Fruit fly (Drosophila melanogaster) whole organism, pupa: Measurements from ENCODE around the gene CapaR.

Experiments used
- CG10348 ChIP-seq: fragments of 200-800 bp; sonication (Bioruptor generic); IDR thresholded peaks from 2 replicates; pipeline ENCODE4 v1.3.6; 2022; ENCODE audit warnings: missing biosample characterization, missing genetic modification characterization
- CG12605 ChIP-seq: fragments of 200-800 bp; sonication (Bioruptor generic); IDR thresholded peaks from 2 replicates; pipeline ENCODE4 v1.3.6; 2022; ENCODE audit warnings: missing biosample characterization, missing genetic modification characterization
- CG13204 ChIP-seq: fragments of 200-800 bp; sonication (Bioruptor generic); optimal IDR thresholded peaks from 2 replicates; lab custom pipeline; 2018; ENCODE audit warnings: missing biosample characterization, mild to moderate bottlenecking, missing genetic modification characterization, moderate library complexity
- CG14655 ChIP-seq: fragments of 200-800 bp; sonication (Bioruptor generic); optimal IDR thresholded peaks from 3 replicates; lab custom pipeline; 2017; ENCODE audit warnings: mild to moderate bottlenecking, missing biosample characterization, missing genetic modification reagents, missing genetic modification characterization
- CG15710 ChIP-seq: fragments of 200-800 bp; sonication (Bioruptor generic); optimal IDR thresholded peaks from 2 replicates; lab custom pipeline; 2018; ENCODE audit warnings: missing biosample characterization, mild to moderate bottlenecking, missing genetic modification characterization, moderate library complexity
- CG17806 ChIP-seq: fragments of 200-800 bp; sonication (Bioruptor generic); optimal IDR thresholded peaks from 2 replicates; lab custom pipeline; 2018; ENCODE audit warnings: missing biosample characterization, mild to moderate bottlenecking, missing genetic modification characterization, moderate library complexity
- CG32121 ChIP-seq: fragments of 200-800 bp; sonication (Bioruptor generic); IDR thresholded peaks from 2 replicates; pipeline ENCODE4 v1.3.6; 2022; ENCODE audit warnings: missing biosample characterization, missing genetic modification characterization
- CG34367 ChIP-seq: fragments of 200-800 bp; sonication (Bioruptor generic); optimal IDR thresholded peaks from 2 replicates; lab custom pipeline; 2018; ENCODE audit warnings: missing biosample characterization, mild to moderate bottlenecking, missing genetic modification characterization
- CG4496 ChIP-seq: fragments of 200-800 bp; sonication (Bioruptor generic); IDR thresholded peaks from 3 replicates; pipeline ENCODE4 v1.3.6; 2022; ENCODE audit warnings: missing biosample characterization, missing genetic modification characterization
- CG8159 ChIP-seq: fragments of 200-800 bp; sonication (Bioruptor generic); optimal IDR thresholded peaks from 3 replicates; lab custom pipeline; 2018; ENCODE audit warnings: missing biosample characterization, mild to moderate bottlenecking, missing genetic modification characterization, moderate library complexity
- CG8301 ChIP-seq: fragments of 200-800 bp; sonication (Bioruptor generic); optimal IDR thresholded peaks from 2 replicates; lab custom pipeline; 2018; ENCODE audit warnings: missing biosample characterization, mild to moderate bottlenecking, missing genetic modification characterization
- CG9948 ChIP-seq: fragments of 200-800 bp; sonication (Bioruptor generic); optimal IDR thresholded peaks from 2 replicates; lab custom pipeline; 2018; ENCODE audit warnings: missing biosample characterization, mild to moderate bottlenecking, missing genetic modification characterization, moderate library complexity
- D1 ChIP-seq: fragments of 200-800 bp; sonication (Bioruptor generic); optimal IDR thresholded peaks from 2 replicates; lab custom pipeline; 2018; ENCODE audit warnings: missing biosample characterization, mild to moderate bottlenecking, missing genetic modification characterization, moderate library complexity
- EcR ChIP-seq: fragments of 200-800 bp; sonication (Bioruptor generic); optimal IDR thresholded peaks from 3 replicates; lab custom pipeline; 2019; ENCODE audit warnings: missing biosample characterization, missing genetic modification characterization, mild to moderate bottlenecking, moderate library complexity, missing genetic modification reagents
- Ets98B ChIP-seq: fragments of 200-800 bp; sonication (Bioruptor generic); IDR thresholded peaks from 2 replicates; pipeline ENCODE4 v1.3.6; 2022; ENCODE audit warnings: missing biosample characterization, missing genetic modification characterization
- Pif1A ChIP-seq: fragments of 200-800 bp; sonication (Bioruptor generic); optimal IDR thresholded peaks from 3 replicates; lab custom pipeline; 2016; ENCODE audit warnings: missing biosample characterization, missing genetic modification characterization
- Pif1B ChIP-seq: fragments of 200-800 bp; sonication (Bioruptor generic); optimal IDR thresholded peaks from 3 replicates; lab custom pipeline; 2016; ENCODE audit warnings: missing biosample characterization, missing genetic modification characterization
- Snoo ChIP-seq: fragments of 200-800 bp; sonication (Bioruptor generic); optimal IDR thresholded peaks from 3 replicates; lab custom pipeline; 2017; ENCODE audit warnings: missing biosample characterization, mild to moderate bottlenecking, missing genetic modification characterization, inconsistent platforms
- fd96Ca ChIP-seq: fragments of 200-800 bp; sonication (Bioruptor generic); IDR thresholded peaks from 3 replicates; pipeline ENCODE4 v1.3.6; 2022; ENCODE audit warnings: missing biosample characterization, missing genetic modification characterization
- gl ChIP-seq: fragments of 200-800 bp; sonication (Bioruptor generic); optimal IDR thresholded peaks from 2 replicates; lab custom pipeline; 2018; ENCODE audit warnings: missing biosample characterization, mild to moderate bottlenecking, missing genetic modification characterization
- rn ChIP-seq: fragments of 200-800 bp; sonication (Bioruptor generic); IDR thresholded peaks from 2 replicates; pipeline ENCODE4 v1.3.6; 2022; ENCODE audit warnings: missing biosample characterization, missing genetic modification characterization

The CapaR gene

DNA sequence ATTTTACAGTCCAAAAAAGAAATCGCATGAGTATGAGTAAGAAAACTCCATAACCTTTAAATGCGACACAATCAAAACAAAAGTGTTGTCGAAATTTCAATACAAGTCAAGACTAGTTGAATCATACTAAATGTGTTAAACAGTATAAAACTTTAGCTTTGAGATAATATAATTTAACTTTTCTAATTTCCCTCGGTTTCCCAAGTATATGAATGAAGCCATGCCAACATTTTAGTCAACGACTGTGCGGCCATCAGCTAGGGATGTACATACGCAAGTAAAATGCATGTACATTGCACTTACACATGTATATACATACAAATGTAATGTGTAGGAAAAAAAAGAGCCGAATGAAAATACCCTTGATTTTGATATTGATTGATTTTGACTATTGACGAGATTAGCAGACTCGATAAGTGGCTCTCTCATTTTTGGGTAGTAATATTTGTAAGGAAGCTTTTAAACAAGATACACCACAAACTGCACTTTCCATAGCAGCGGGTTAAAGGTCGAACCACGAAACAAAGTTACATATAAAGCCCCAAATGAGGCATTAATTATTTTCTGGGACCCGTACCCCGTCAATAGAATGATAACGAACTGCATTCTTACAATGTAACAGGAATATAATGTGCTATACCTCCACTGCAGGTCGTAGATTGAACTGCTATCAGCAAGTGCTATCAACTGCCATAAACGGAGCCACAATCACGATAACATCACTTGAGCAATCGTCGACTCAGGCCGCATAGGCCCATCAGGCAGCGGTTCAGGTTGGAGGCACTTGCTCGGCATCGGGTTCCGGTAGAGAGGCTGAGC lies 37.7 kb downstream of the CapaR start:
- TF ChIP-seq Snoo (tag; lab: Kevin White, UChicago) (peak; percentile 16), CG9948 (peak; percentile 4), CG13204 (GFP tag; lab: Kevin White, UChicago) (no peak), CG8301 (tag; lab: Kevin White, UChicago) (peak; percentile 44), Pif1B (peak; percentile 54), rn (GFP tag; lab: Robert Waterston, UW) (no peak; the same call in 1 of the 2 replicates), fd96Ca (GFP tag; lab: Robert Waterston, UW) (no peak), D1 (no peak), CG14655 (no peak), CG10348 (GFP tag; lab: Robert Waterston, UW) (no peak), EcR (GFP tag; lab: Kevin White, UChicago) (no peak), Pif1A (GFP tag; lab: Kevin White, UChicago) (no peak), CG32121 (GFP tag; lab: Robert Waterston, UW) (peak; percentile 67), CG8159 (no peak), CG34367 (tag; lab: Kevin White, UChicago) (no peak), CG17806 (tag; lab: Kevin White, UChicago) (peak; percentile 38), CG15710 (peak; percentile 33), Ets98B (GFP tag; lab: Robert Waterston, UW) (peak; percentile 60), CG12605 (no peak), CG4496 (GFP tag; lab: Robert Waterston, UW) (no peak; the same call in 2 of the 3 replicates)

DNA sequence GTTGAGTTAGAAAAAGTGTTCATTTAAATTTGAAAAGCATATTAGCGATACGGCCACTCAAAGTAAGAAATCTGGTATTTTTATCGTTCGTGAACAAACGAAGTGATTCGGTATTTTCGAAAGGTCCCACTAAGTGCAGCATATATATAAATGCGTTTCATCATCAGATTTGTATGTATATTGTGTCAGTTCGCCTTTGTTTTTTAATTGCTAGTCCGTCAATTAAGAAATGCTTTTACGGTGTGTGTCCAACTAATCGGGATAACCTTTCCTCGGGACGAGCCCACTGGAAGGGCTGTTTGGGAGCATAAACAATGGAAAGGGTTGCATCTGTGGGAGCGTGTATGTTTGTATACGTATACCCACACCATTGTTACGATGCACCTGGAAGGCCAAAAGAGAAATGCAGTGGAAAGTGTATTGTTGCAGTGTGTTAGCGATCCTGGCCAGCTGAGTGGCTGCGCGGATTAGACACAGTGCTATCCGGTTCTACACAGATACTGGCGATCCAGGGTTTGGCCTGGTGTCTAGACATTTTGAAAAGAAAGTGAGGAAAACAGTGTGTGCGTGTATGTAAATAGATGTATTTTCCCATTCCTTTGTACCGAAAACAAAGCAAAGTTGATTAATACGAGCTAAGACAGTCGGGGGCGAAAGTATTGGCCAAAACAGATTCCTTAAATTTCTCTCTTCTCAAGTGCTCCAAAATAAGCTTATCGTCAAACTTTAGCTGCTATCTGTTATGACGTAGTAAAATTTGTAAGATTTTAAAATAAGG lies 38.7 kb downstream of the CapaR start, which contains the start of gene CG7611:
TSS of gene CG7611 (plus strand) at position 128 of the 778 bp plus-strand sequence.
- peak; percentile 15 for TF ChIP-seq EcR (GFP tag; lab: Kevin White, UChicago)
- no peak for TF ChIP-seq Pif1B
- TF ChIP-seq CG12605, result no peak
- no peak for TF ChIP-seq D1
- no peak for TF ChIP-seq CG8301 (tag; lab: Kevin White, UChicago)

DNA sequence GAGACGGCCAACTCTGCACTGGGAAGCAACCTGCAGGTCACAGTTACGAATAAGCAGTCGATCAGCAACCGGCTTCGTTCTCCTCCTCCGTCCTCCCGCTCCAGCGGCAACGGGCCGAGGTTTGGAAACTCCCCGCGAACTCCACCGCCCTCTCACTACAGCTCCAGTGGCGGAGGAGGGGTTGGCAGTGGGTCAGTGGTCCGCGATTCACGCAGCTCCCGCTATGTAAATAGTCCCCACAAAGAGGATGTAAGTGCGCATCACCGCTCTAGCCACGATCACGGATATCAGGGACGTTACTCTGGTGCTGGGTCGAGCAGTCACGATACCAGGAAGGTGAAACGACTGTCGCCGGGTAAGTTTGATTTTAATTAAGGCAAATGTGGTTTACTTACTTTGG lies 43.6 kb downstream of the CapaR start:
- no peak for TF ChIP-seq CG12605
- TF ChIP-seq CG9948, result no peak
- TF ChIP-seq fd96Ca (GFP tag; lab: Robert Waterston, UW), result no peak
- no peak for TF ChIP-seq EcR (GFP tag; lab: Kevin White, UChicago)
- TF ChIP-seq Snoo (tag; lab: Kevin White, UChicago), result no peak
- TF ChIP-seq CG15710, result no peak
- TF ChIP-seq CG13204 (GFP tag; lab: Kevin White, UChicago), result no peak
- TF ChIP-seq Pif1A (GFP tag; lab: Kevin White, UChicago), result no peak
- TF ChIP-seq CG14655, result no peak

DNA sequence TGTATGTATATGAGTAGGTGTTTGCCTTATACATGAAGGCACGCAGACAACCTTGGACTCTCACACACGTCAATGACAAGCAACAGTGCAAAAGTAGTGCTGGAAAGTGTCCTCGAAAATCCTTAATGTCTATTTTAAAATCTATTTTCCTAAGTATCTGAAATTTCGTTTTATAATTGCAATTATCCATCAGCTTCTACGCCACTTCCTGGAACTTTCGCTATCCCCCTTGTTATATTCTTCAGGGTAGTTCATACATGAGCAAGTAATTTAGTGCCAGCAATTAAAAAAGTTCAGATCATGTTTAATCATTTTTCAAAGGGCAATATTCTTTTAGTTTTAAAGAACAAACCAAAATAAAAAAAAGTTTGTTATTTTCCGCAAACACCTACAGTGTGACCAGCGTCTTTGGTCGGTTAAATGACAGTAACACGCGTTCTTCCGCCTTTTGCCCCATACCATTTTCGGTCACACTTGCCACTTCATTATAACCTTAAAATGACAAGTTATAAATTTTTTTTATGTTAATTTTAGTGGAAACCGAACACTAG lies 45.2 kb downstream of the CapaR start:
- TF ChIP-seq CG32121 (GFP tag; lab: Robert Waterston, UW) (0 out of 2 replicates have a peak, but pooled peaks have one; percentile 39), CG17806 (tag; lab: Kevin White, UChicago) (peak; percentile 4), gl (no peak), CG10348 (GFP tag; lab: Robert Waterston, UW) (no peak), Pif1B (peak; percentile 16), CG4496 (GFP tag; lab: Robert Waterston, UW) (no peak), CG9948 (peak; percentile 8), CG8159 (peak; percentile 28), rn (GFP tag; lab: Robert Waterston, UW) (no peak), CG13204 (GFP tag; lab: Kevin White, UChicago) (no peak), CG15710 (peak; percentile 13), fd96Ca (GFP tag; lab: Robert Waterston, UW) (0 out of 3 replicates have a peak, but pooled peaks have one; percentile 6), Snoo (tag; lab: Kevin White, UChicago) (peak; percentile 13), Ets98B (GFP tag; lab: Robert Waterston, UW) (peak; percentile 33; the same call in 1 of the 2 replicates), Pif1A (GFP tag; lab: Kevin White, UChicago) (peak; percentile 36), CG34367 (tag; lab: Kevin White, UChicago) (no peak), D1 (no peak), CG8301 (tag; lab: Kevin White, UChicago) (peak; percentile 22), EcR (GFP tag; lab: Kevin White, UChicago) (peak; percentile 77), CG12605 (0 out of 2 replicates have a peak, but pooled peaks have one; percentile 39), CG14655 (peak; percentile 28)
